Worm (Caenorhabditis elegans) whole organism, L1 larva: Measurements from ENCODE around the gene abhd-5.1.

Experiments used
- C04F5.9 ChIP-seq: sonication (generic microtip); optimal IDR thresholded peaks from 2 replicates; lab custom pipeline; 2016; ENCODE audit warnings: missing genetic modification characterization, missing compliant biosample characterization
- C34B4.2 ChIP-seq: sonication (generic microtip); optimal IDR thresholded peaks from 2 replicates; lab custom pipeline; 2017; ENCODE audit warnings: mild to moderate bottlenecking, missing genetic modification characterization, missing compliant biosample characterization
- aly-2 ChIP-seq: fragments of 150-350 bp; optimal IDR thresholded peaks from 2 replicates; lab custom pipeline; 2014; ENCODE audit warnings: missing biosample characterization, missing genetic modification characterization
- ama-1 ChIP-seq: fragments of 150-350 bp; optimal IDR thresholded peaks from 2 replicates; lab custom pipeline; 2014
- blmp-1 ChIP-seq: fragments of 150-350 bp; optimal IDR thresholded peaks from 2 replicates; lab custom pipeline; 2014; ENCODE audit warnings: missing biosample characterization, missing genetic modification characterization
- ceh-63 ChIP-seq: fragments of 200-800 bp; sonication (Bioruptor generic); optimal IDR thresholded peaks from 2 replicates; lab custom pipeline; 2018; ENCODE audit warnings: mild to moderate bottlenecking, missing genetic modification characterization, missing compliant biosample characterization
- ceh-8 ChIP-seq: fragments of 200-800 bp; sonication (Bioruptor generic); optimal IDR thresholded peaks from 2 replicates; lab custom pipeline; 2018; ENCODE audit warnings: mild to moderate bottlenecking, missing genetic modification characterization, moderate library complexity, missing compliant biosample characterization
- ceh-82 ChIP-seq, 3 experiments: fragments of 150-350 bp in 1 of 3; sonication (generic microtip) in 2 of 3; optimal IDR thresholded peaks; 2 replicates each; lab custom pipeline; 2014 to 2017; ENCODE audit warnings: missing biosample characterization in 3 of 3, missing genetic modification characterization in 3 of 3
- ces-1 ChIP-seq: fragments of 150-350 bp; optimal IDR thresholded peaks from 2 replicates; lab custom pipeline; 2014; ENCODE audit warnings: missing biosample characterization, missing genetic modification reagents, missing genetic modification characterization
- dpl-1 ChIP-seq, 3 experiments: fragments of 150-350 bp in 2 of 3; sonication (generic microtip) in 1 of 3; optimal IDR thresholded peaks; 2 replicates each; lab custom pipeline; 2014 to 2017; ENCODE audit warnings: missing biosample characterization in 3 of 3, missing genetic modification characterization in 3 of 3, missing genetic modification reagents in 3 of 3
- dsc-1 ChIP-seq: sonication (generic microtip); optimal IDR thresholded peaks from 2 replicates; lab custom pipeline; 2016; ENCODE audit warnings: mild to moderate bottlenecking, missing genetic modification characterization, missing compliant biosample characterization
- efl-3 ChIP-seq: fragments of 200-800 bp; sonication (Bioruptor generic); optimal IDR thresholded peaks from 2 replicates; lab custom pipeline; 2018; ENCODE audit warnings: mild to moderate bottlenecking, missing genetic modification characterization, missing compliant biosample characterization
- egl-13 ChIP-seq: sonication (generic microtip); optimal IDR thresholded peaks from 2 replicates; lab custom pipeline; 2016; ENCODE audit warnings: missing genotype, missing genetic modification reagents, missing genetic modification characterization, missing compliant biosample characterization
- elt-2 ChIP-seq: sonication (generic microtip); optimal IDR thresholded peaks from 2 replicates; lab custom pipeline; 2016; ENCODE audit warnings: missing genetic modification characterization, mild to moderate bottlenecking, inconsistent platforms, missing compliant biosample characterization, missing genetic modification reagents
- elt-3 ChIP-seq, 6 experiments: fragments of 150-350 bp in 1 of 6; sonication (generic microtip); optimal IDR thresholded peaks; 2 replicates each; lab custom pipeline; 2017 to 2018; ENCODE audit warnings: missing biosample characterization in 6 of 6, missing genetic modification characterization in 6 of 6, inconsistent platforms in 1 of 6
- ets-5 ChIP-seq: fragments of 200-800 bp; sonication (Bioruptor generic); IDR thresholded peaks from 2 replicates; pipeline ENCODE4 v1.3.6; 2022; ENCODE audit warnings: missing genetic modification characterization, missing compliant biosample characterization
- fkh-10 ChIP-seq: sonication (generic microtip); optimal IDR thresholded peaks from 2 replicates; lab custom pipeline; 2017; ENCODE audit warnings: missing biosample characterization, missing genetic modification reagents, missing genetic modification characterization
- fkh-4 ChIP-seq: sonication (generic microtip); optimal IDR thresholded peaks from 2 replicates; lab custom pipeline; 2016; ENCODE audit warnings: missing compliant biosample characterization, missing genetic modification characterization, borderline replicate concordance
- fos-1 ChIP-seq: fragments of 150-350 bp; optimal IDR thresholded peaks from 2 replicates; lab custom pipeline; 2014; ENCODE audit warnings: missing biosample characterization, missing genetic modification characterization
- grh-1 ChIP-seq: fragments of 200-800 bp; sonication (Bioruptor generic); IDR thresholded peaks from 2 replicates; pipeline ENCODE4 v1.3.6; 2022; ENCODE audit warnings: missing genetic modification reagents, missing genetic modification characterization, missing compliant biosample characterization
- hlh-17 ChIP-seq: fragments of 200-800 bp; sonication (Bioruptor generic); optimal IDR thresholded peaks from 2 replicates; lab custom pipeline; 2018; ENCODE audit warnings: missing genetic modification characterization, mild to moderate bottlenecking, missing compliant biosample characterization, moderate library complexity, borderline replicate concordance
- hlh-4 ChIP-seq: sonication (generic microtip); optimal IDR thresholded peaks from 2 replicates; lab custom pipeline; 2016; ENCODE audit warnings: mild to moderate bottlenecking, missing genetic modification characterization, missing compliant biosample characterization
- hpl-2 ChIP-seq: fragments of 150-350 bp; optimal IDR thresholded peaks from 2 replicates; lab custom pipeline; 2014; ENCODE audit warnings: missing biosample characterization, missing genetic modification reagents, missing genetic modification characterization
- irx-1 ChIP-seq: sonication (generic microtip); optimal IDR thresholded peaks from 2 replicates; lab custom pipeline; 2016; ENCODE audit warnings: missing genetic modification characterization, missing compliant biosample characterization
- jun-1 ChIP-seq: fragments of 150-350 bp; optimal IDR thresholded peaks from 2 replicates; lab custom pipeline; 2014; ENCODE audit warnings: missing biosample characterization, missing genetic modification reagents, missing genetic modification characterization
- lin-15B ChIP-seq: fragments of 150-350 bp; sonication (generic microtip); optimal IDR thresholded peaks from 3 replicates; lab custom pipeline; 2014; ENCODE audit warnings: missing biosample characterization, missing genetic modification characterization
- lin-39 ChIP-seq: fragments of 150-350 bp; optimal IDR thresholded peaks from 2 replicates; lab custom pipeline; 2014; ENCODE audit warnings: missing biosample characterization, missing genetic modification reagents, missing genetic modification characterization
- lsy-2 ChIP-seq, 2 experiments: fragments of 150-350 bp; optimal IDR thresholded peaks; 2 replicates each; lab custom pipeline; 2014; ENCODE audit warnings: missing biosample characterization in 2 of 2, missing genetic modification characterization in 2 of 2
- mef-2 ChIP-seq: fragments of 150-350 bp; optimal IDR thresholded peaks from 2 replicates; lab custom pipeline; 2014; ENCODE audit warnings: missing biosample characterization, missing genetic modification characterization
- mep-1 ChIP-seq: fragments of 150-350 bp; optimal IDR thresholded peaks from 2 replicates; lab custom pipeline; 2014; ENCODE audit warnings: missing biosample characterization, missing genetic modification characterization
- nhr-12 ChIP-seq: sonication (generic microtip); optimal IDR thresholded peaks from 2 replicates; lab custom pipeline; 2017; ENCODE audit warnings: missing biosample characterization, missing genetic modification characterization
- nhr-19 ChIP-seq: fragments of 200-800 bp; sonication (Bioruptor generic); conservative IDR thresholded peaks from 2 replicates; pipeline ENCODE4 v1.3.6; 2022; ENCODE audit warnings: missing genetic modification characterization, missing compliant biosample characterization
- nhr-20 ChIP-seq: sonication (generic microtip); optimal IDR thresholded peaks from 2 replicates; lab custom pipeline; 2016; ENCODE audit warnings: mild to moderate bottlenecking, missing genetic modification characterization, missing compliant biosample characterization
- nhr-237 ChIP-seq: fragments of 150-350 bp; optimal IDR thresholded peaks from 2 replicates; lab custom pipeline; 2014; ENCODE audit warnings: missing biosample characterization, missing genetic modification characterization
- nhr-28 ChIP-seq: fragments of 150-350 bp; optimal IDR thresholded peaks from 2 replicates; lab custom pipeline; 2014; ENCODE audit warnings: missing biosample characterization, missing genetic modification characterization
- nhr-47 ChIP-seq: sonication (generic microtip); optimal IDR thresholded peaks from 2 replicates; lab custom pipeline; 2016; ENCODE audit warnings: mild to moderate bottlenecking, missing genetic modification characterization, moderate library complexity, missing compliant biosample characterization
- nhr-76 ChIP-seq: sonication (generic microtip); optimal IDR thresholded peaks from 2 replicates; lab custom pipeline; 2017; ENCODE audit warnings: missing biosample characterization, missing genetic modification characterization
- nhr-77 ChIP-seq: fragments of 150-350 bp; optimal IDR thresholded peaks from 2 replicates; lab custom pipeline; 2014; ENCODE audit warnings: missing biosample characterization, missing genetic modification characterization
- nhr-84 ChIP-seq: sonication (generic microtip); optimal IDR thresholded peaks from 2 replicates; lab custom pipeline; 2017; ENCODE audit warnings: missing biosample characterization, missing genetic modification characterization
- pag-3 ChIP-seq: sonication (generic microtip); optimal IDR thresholded peaks from 2 replicates; lab custom pipeline; 2017; ENCODE audit warnings: missing genetic modification characterization, mild to moderate bottlenecking, missing compliant biosample characterization, antibody characterized with exemption, borderline replicate concordance; ENCODE audit not compliant: insufficient read depth
- pax-3 ChIP-seq: fragments of 200-800 bp; sonication (Bioruptor generic); optimal IDR thresholded peaks from 2 replicates; lab custom pipeline; 2018; ENCODE audit warnings: mild to moderate bottlenecking, missing genetic modification characterization, moderate library complexity, missing compliant biosample characterization
- pqm-1 ChIP-seq: sonication (generic microtip); optimal IDR thresholded peaks from 3 replicates; lab custom pipeline; 2017; ENCODE audit warnings: missing biosample characterization, missing genetic modification characterization
- sptf-1 ChIP-seq: fragments of 150-350 bp; optimal IDR thresholded peaks from 2 replicates; lab custom pipeline; 2014; ENCODE audit warnings: missing biosample characterization, missing genetic modification characterization
- sup-37 ChIP-seq: fragments of 200-800 bp; sonication (Bioruptor generic); optimal IDR thresholded peaks from 2 replicates; lab custom pipeline; 2018; ENCODE audit warnings: mild to moderate bottlenecking, missing genetic modification characterization, missing compliant biosample characterization
- tlp-1 ChIP-seq: fragments of 150-350 bp; optimal IDR thresholded peaks from 2 replicates; lab custom pipeline; 2014; ENCODE audit warnings: missing biosample characterization, missing genetic modification characterization
- unc-130 ChIP-seq: fragments of 150-350 bp; optimal IDR thresholded peaks from 2 replicates; lab custom pipeline; 2017; ENCODE audit warnings: missing biosample characterization, missing genetic modification characterization, inconsistent platforms
- unc-30 ChIP-seq: sonication (generic microtip); optimal IDR thresholded peaks from 2 replicates; lab custom pipeline; 2017; ENCODE audit warnings: missing biosample characterization, missing genetic modification characterization
- unc-62 ChIP-seq: fragments of 150-350 bp; optimal IDR thresholded peaks from 2 replicates; lab custom pipeline; 2014; ENCODE audit warnings: missing biosample characterization, missing genetic modification reagents, missing genetic modification characterization
- unc-86 ChIP-seq: sonication (generic microtip); optimal IDR thresholded peaks from 2 replicates; lab custom pipeline; 2016; ENCODE audit warnings: missing genetic modification characterization, missing compliant biosample characterization
- unc-98 ChIP-seq: fragments of 200-800 bp; sonication (Bioruptor generic); IDR thresholded peaks from 2 replicates; pipeline ENCODE4 v1.3.6; 2022; ENCODE audit warnings: missing genetic modification characterization, missing compliant biosample characterization
- zag-1 ChIP-seq: fragments of 150-350 bp; optimal IDR thresholded peaks from 2 replicates; lab custom pipeline; 2014; ENCODE audit warnings: missing biosample characterization, missing genetic modification characterization
- ztf-11 ChIP-seq, 2 experiments: sonication (generic microtip); optimal IDR thresholded peaks; 2 replicates each; lab custom pipeline; 2016 to 2017; ENCODE audit warnings: missing genetic modification characterization in 2 of 2, missing biosample characterization in 1 of 2, missing compliant biosample characterization in 1 of 2
- ztf-4 ChIP-seq: fragments of 150-350 bp; optimal IDR thresholded peaks from 2 replicates; lab custom pipeline; 2014; ENCODE audit warnings: missing biosample characterization, missing genetic modification characterization

abhd-5.1 gene

ce11 chrV:4826710-4827380, 20.6 kb upstream of the abhd-5.1 start, which contains the start of the genes hsp-6 and C37H5.5 (continued):
- no peak for TF ChIP-seq nhr-76
- no peak for TF ChIP-seq unc-30
- peak; percentile 42 for TF ChIP-seq dsc-1 (tag; lab: Kevin White, UChicago)
- TF ChIP-seq blmp-1 (tag; lab: Kevin White, UChicago), result no peak
- no peak for TF ChIP-seq efl-3 (GFP tag; lab: Kevin White, UChicago)
- no peak for TF ChIP-seq unc-98 (GFP tag; lab: Robert Waterston, UW)
- no peak for TF ChIP-seq C34B4.2
- no peak for TF ChIP-seq sptf-1 (tag; lab: Kevin White, UChicago)
- TF ChIP-seq fkh-4 (tag; lab: Kevin White, UChicago), result no peak
- no peak for TF ChIP-seq ces-1 (GFP tag; lab: Kevin White, UChicago)
- peak; percentile 53 for TF ChIP-seq egl-13 (tag; lab: Kevin White, UChicago)
- TF ChIP-seq lsy-2 (tag; optimal IDR thresholded peaks at IDR 0.05; lab: Kevin White, UChicago), result peak; percentile 87 to 95
- TF ChIP-seq hpl-2, result no peak
- peak; percentile 75 for TF ChIP-seq unc-130 (tag; lab: Kevin White, UChicago)
- TF ChIP-seq lin-39 (tag; lab: Kevin White, UChicago), result peak; percentile 20
- peak; percentile 14 for TF ChIP-seq elt-2 (tag; lab: Kevin White, UChicago)
- no peak for TF ChIP-seq ceh-63
- peak; percentile 78 for TF ChIP-seq lin-15B (tag; lab: Kevin White, UChicago)
- peak; percentile 56 for TF ChIP-seq ztf-4 (tag; lab: Kevin White, UChicago)
- no peak for TF ChIP-seq zag-1 (tag; lab: Kevin White, UChicago)
- peak; percentile 10 for TF ChIP-seq fos-1 (tag; lab: Kevin White, UChicago)
- TF ChIP-seq nhr-28, result no peak
- TF ChIP-seq nhr-237, result peak; percentile 25
- no peak for TF ChIP-seq unc-62 (GFP tag; lab: Kevin White, UChicago)
- TF ChIP-seq aly-2 (tag; lab: Kevin White, UChicago), result peak; percentile 68
- no peak for TF ChIP-seq ets-5 (GFP tag; lab: Robert Waterston, UW)
- peak; percentile 67 for TF ChIP-seq unc-86 (tag; lab: Kevin White, UChicago)
- no peak for TF ChIP-seq pqm-1
- peak in 2 of 6 experiments; percentile 23 to 82 for TF ChIP-seq elt-3 (tag; optimal IDR thresholded peaks at IDR 0.05; lab: Kevin White, UChicago)
- TF ChIP-seq tlp-1, result no peak
- TF ChIP-seq mef-2 (tag; lab: Kevin White, UChicago), result no peak
- TF ChIP-seq hlh-4, result no peak
- no peak for TF ChIP-seq C04F5.9
- no peak for TF ChIP-seq nhr-12 (tag; lab: Kevin White, UChicago)
- peak; percentile 27 for TF ChIP-seq jun-1
- TF ChIP-seq dpl-1 (GFP tag; optimal IDR thresholded peaks at IDR 0.05; lab: Kevin White, UChicago), result peak; percentile 59 to 77 (median 74)
- TF ChIP-seq mep-1 (tag; lab: Kevin White, UChicago), result peak; percentile 83
- no peak for TF ChIP-seq ceh-8 (GFP tag; lab: Kevin White, UChicago)
- TF ChIP-seq pax-3, result peak; percentile 56
- TF ChIP-seq nhr-20, result peak; percentile 88
- no peak for TF ChIP-seq ztf-11 (tag; optimal IDR thresholded peaks at IDR 0.05; lab: Kevin White, UChicago)
- peak; percentile 19 for TF ChIP-seq ama-1 (lab: Kevin White, UChicago)
- peak; percentile 55 for TF ChIP-seq irx-1
- no peak for TF ChIP-seq pag-3 (tag; lab: Kevin White, UChicago)
- peak; percentile 69 for TF ChIP-seq grh-1
- peak; percentile 75 for TF ChIP-seq nhr-19 (GFP tag; lab: Robert Waterston, UW)
- peak; percentile 55 for TF ChIP-seq nhr-77
- peak; percentile 83 for TF ChIP-seq nhr-47 (tag; lab: Kevin White, UChicago)
- no peak for TF ChIP-seq hlh-17 (GFP tag; lab: Kevin White, UChicago)
- TF ChIP-seq sup-37 (GFP tag; lab: Kevin White, UChicago), result no peak
- no peak for TF ChIP-seq nhr-84 (tag; lab: Kevin White, UChicago)
- TF ChIP-seq ceh-82 (tag; optimal IDR thresholded peaks at IDR 0.05; lab: Kevin White, UChicago), result peak; percentile 36 to 89 (median 51)
- TF ChIP-seq fkh-10 (GFP tag; lab: Kevin White, UChicago), result no peak
